Fruit fly (Drosophila melanogaster): Measurements from ENCODE around the gene srw.

The srw gene

DNA sequence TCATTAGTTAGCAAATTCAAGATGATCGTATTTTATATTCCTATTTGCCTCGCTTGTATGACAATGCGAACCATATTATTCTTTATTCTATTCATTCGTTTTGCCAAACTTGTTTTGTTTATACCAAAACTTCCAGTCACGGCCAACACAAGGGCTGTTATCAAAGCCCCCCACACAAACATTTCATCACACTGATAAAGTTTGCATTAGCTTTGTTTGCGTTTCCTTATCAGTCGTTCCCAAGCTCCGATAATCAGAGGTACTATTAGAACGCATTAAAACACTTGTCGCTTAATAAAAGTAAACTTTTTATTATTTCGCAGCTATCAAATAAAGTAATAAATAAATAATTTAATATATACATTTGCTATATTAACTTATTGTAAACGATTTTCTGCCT lies 10.4 kb upstream of the srw start (continued):
- no peak for TF ChIP-seq CG8944 (GFP tag; optimal IDR thresholded peaks at IDR 0.05)
- TF ChIP-seq sug (tag; optimal IDR thresholded peaks at IDR 0.05): peak; percentile 95
- TF ChIP-seq Doc3 (GFP tag; IDR thresholded peaks at IDR 0.05; ENCODE audit: partially characterized antibody): no peak
- TF ChIP-seq Sry-δ (GFP tag; optimal IDR thresholded peaks at IDR 0.05): no peak
- peak in 1 of 2 experiments; percentile 22 for TF ChIP-seq Pdp1 (GFP tag; optimal IDR thresholded peaks at IDR 0.05)
- TF ChIP-seq grn (GFP tag; optimal IDR thresholded peaks at IDR 0.05): peak; percentile 35
- no peak for TF ChIP-seq MESR4 (GFP tag; optimal IDR thresholded peaks at IDR 0.05)
- no peak for TF ChIP-seq CG8765 (GFP tag; IDR thresholded peaks at IDR 0.05)
- TF ChIP-seq hb (GFP tag; IDR thresholded peaks at IDR 0.05; ENCODE audit: partially characterized antibody): no peak
- TF ChIP-seq ssp (GFP tag; IDR thresholded peaks at IDR 0.05): no peak
- TF ChIP-seq Dip3 (GFP tag; optimal IDR thresholded peaks at IDR 0.05): no peak
- TF ChIP-seq BEAF-32 (GFP tag; optimal IDR thresholded peaks at IDR 0.05): no peak
- no peak for TF ChIP-seq CG15514 (GFP tag; optimal IDR thresholded peaks at IDR 0.05)
- TF ChIP-seq CG13894 (tag; optimal IDR thresholded peaks at IDR 0.05): no peak
- peak; percentile 24 for TF ChIP-seq CG34376 (GFP tag; optimal IDR thresholded peaks at IDR 0.05)
- TF ChIP-seq CG3847 (GFP tag; IDR thresholded peaks at IDR 0.05): no peak
- no peak for TF ChIP-seq CG30431 (GFP tag; optimal IDR thresholded peaks at IDR 0.05)
- no peak for TF ChIP-seq Mrtf (GFP tag; IDR thresholded peaks at IDR 0.05)
- no peak for TF ChIP-seq CG16815 (GFP tag; optimal IDR thresholded peaks at IDR 0.05)
- no peak for TF ChIP-seq Eip74EF (GFP tag; optimal IDR thresholded peaks at IDR 0.05)
- TF ChIP-seq odd (GFP tag; optimal IDR thresholded peaks at IDR 0.05): no peak
- TF ChIP-seq al (GFP tag; IDR thresholded peaks at IDR 0.05): no peak
- no peak for TF ChIP-seq CG11504 (tag; optimal IDR thresholded peaks at IDR 0.05)
- TF ChIP-seq ems (GFP tag; optimal IDR thresholded peaks at IDR 0.05): no peak

DNA sequence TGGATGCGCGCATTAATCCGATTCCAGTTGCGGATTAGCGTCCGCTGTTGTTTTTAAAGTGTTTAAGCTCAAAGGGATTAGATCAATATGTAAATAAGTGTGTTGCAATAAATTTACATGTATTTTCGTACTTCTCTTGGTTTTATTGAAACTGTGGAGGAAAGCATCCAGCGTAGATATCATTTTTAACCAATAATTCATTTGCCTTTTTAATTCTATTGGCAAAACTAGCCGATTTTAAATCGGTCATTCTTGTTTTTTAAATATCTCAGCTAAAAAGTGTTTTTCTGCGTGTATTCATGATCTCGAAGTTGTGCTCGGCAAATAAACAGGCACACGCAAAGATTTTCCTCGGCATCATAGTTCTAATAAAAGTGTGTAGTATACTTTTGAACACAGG lies 10.0 kb upstream of the srw start:
- TF ChIP-seq Med (GFP tag): peak; percentile 72
- no peak for TF ChIP-seq dmrt11E (tag; optimal IDR thresholded peaks at IDR 0.05)
- TF ChIP-seq CG8089 (GFP tag; optimal IDR thresholded peaks at IDR 0.05): no peak
- TF ChIP-seq C15 (GFP tag; IDR thresholded peaks at IDR 0.05): no peak
- TF ChIP-seq sens (GFP tag): peak; percentile 72
- TF ChIP-seq Optix (GFP tag; IDR thresholded peaks at IDR 0.05): no peak

DNA sequence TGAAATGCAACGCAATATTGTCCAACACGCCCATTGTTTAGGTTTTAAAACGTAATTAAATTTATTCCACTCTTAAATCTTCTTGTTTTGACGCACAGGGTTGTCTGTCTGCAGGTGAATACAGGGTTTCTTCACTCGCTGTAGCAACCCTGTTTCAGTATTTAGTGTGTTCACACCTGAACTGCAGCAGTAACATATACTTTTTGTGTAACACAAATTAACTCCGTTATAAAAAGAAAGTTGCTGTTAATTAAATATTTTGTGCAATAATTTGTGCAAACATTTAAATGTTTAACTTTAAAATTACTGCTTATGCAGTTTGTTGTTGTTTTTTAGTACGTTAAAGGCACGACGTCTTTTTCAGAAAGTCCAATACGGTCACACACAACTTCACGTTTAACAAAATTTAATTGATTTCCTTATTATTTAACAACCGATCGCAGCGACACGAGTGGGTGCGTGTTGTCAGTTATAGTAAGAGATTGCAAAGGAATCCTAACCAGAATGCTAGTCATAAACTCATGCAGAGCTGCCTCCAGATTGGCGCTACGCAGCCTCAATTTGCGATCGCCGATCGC lies 8.9 kb upstream of the srw start, which contains the start of the genes CG15012 and Fdx2:
TSS of gene CG15012 (minus strand) at position 127 of the 578 bp plus-strand sequence.
TSS of gene Fdx2 (plus strand) at position 363 of the 578 bp plus-strand sequence.
- TF ChIP-seq Scr (GFP tag; IDR thresholded peaks at IDR 0.05; ENCODE audit: partially characterized antibody) (peak; percentile 35; the same call in 1 of the 2 replicates), fru (optimal IDR thresholded peaks at IDR 0.05) (no peak), ssp (GFP tag; IDR thresholded peaks at IDR 0.05) (peak; percentile 92), pum (GFP tag; optimal IDR thresholded peaks at IDR 0.05) (peak; percentile 11), knrl (GFP tag; IDR thresholded peaks at IDR 0.05; ENCODE audit: partially characterized antibody) (peak; percentile 61; the same call in 2 of the 3 replicates), HmgZ (tag; optimal IDR thresholded peaks at IDR 0.05) (peak; percentile 73), CG6791 (GFP tag; IDR thresholded peaks at IDR 0.05; ENCODE audit: partially characterized antibody) (no peak), crc (GFP tag; optimal IDR thresholded peaks at IDR 0.05) (no peak), CG17359 (tag; optimal IDR thresholded peaks at IDR 0.05) (no peak), CG16779 (GFP tag; IDR thresholded peaks at IDR 0.05) (no peak), gcm (GFP tag; optimal IDR thresholded peaks at IDR 0.05) (no peak), chinmo (GFP tag; IDR thresholded peaks at IDR 0.05; ENCODE audit: partially characterized antibody) (0 out of 4 replicates have a peak, but pooled peaks have one; percentile 36), Dbx (GFP tag; IDR thresholded peaks at IDR 0.05) (no peak), nmo (GFP tag; optimal IDR thresholded peaks at IDR 0.05) (peak; percentile 71), CG8944 (GFP tag; optimal IDR thresholded peaks at IDR 0.05) (peak; percentile 34), CG8290 (GFP tag; optimal IDR thresholded peaks at IDR 0.05) (peak; percentile 23), CG8290 (tag; optimal IDR thresholded peaks at IDR 0.05) (peak in 1 of 2 experiments; percentile 41), Stat92E (GFP tag; optimal IDR thresholded peaks at IDR 0.05) (no peak), CG15601 (tag; optimal IDR thresholded peaks at IDR 0.05) (peak; percentile 52), CG18262 (tag; optimal IDR thresholded peaks at IDR 0.05) (peak; percentile 40), Poxn (GFP tag; IDR thresholded peaks at IDR 0.05) (no peak)
